Fruit fly (Drosophila melanogaster) whole organism, pupa: ENCODE measurements around the gene Cdc50.

ENCODE experiments used
- CG10348 ChIP-seq: fragments of 200-800 bp; sonication (Bioruptor generic); IDR thresholded peaks from 2 replicates; pipeline ENCODE4 v1.3.6; 2022; ENCODE audit warnings: missing biosample characterization, missing genetic modification characterization
- CG12605 ChIP-seq: fragments of 200-800 bp; sonication (Bioruptor generic); IDR thresholded peaks from 2 replicates; pipeline ENCODE4 v1.3.6; 2022; ENCODE audit warnings: missing biosample characterization, missing genetic modification characterization
- CG13204 ChIP-seq: fragments of 200-800 bp; sonication (Bioruptor generic); optimal IDR thresholded peaks from 2 replicates; lab custom pipeline; 2018; ENCODE audit warnings: missing biosample characterization, mild to moderate bottlenecking, missing genetic modification characterization, moderate library complexity
- CG14655 ChIP-seq: fragments of 200-800 bp; sonication (Bioruptor generic); optimal IDR thresholded peaks from 3 replicates; lab custom pipeline; 2017; ENCODE audit warnings: mild to moderate bottlenecking, missing biosample characterization, missing genetic modification reagents, missing genetic modification characterization
- CG15710 ChIP-seq: fragments of 200-800 bp; sonication (Bioruptor generic); optimal IDR thresholded peaks from 2 replicates; lab custom pipeline; 2018; ENCODE audit warnings: missing biosample characterization, mild to moderate bottlenecking, missing genetic modification characterization, moderate library complexity
- CG17806 ChIP-seq: fragments of 200-800 bp; sonication (Bioruptor generic); optimal IDR thresholded peaks from 2 replicates; lab custom pipeline; 2018; ENCODE audit warnings: missing biosample characterization, mild to moderate bottlenecking, missing genetic modification characterization, moderate library complexity
- CG32121 ChIP-seq: fragments of 200-800 bp; sonication (Bioruptor generic); IDR thresholded peaks from 2 replicates; pipeline ENCODE4 v1.3.6; 2022; ENCODE audit warnings: missing biosample characterization, missing genetic modification characterization
- CG34367 ChIP-seq: fragments of 200-800 bp; sonication (Bioruptor generic); optimal IDR thresholded peaks from 2 replicates; lab custom pipeline; 2018; ENCODE audit warnings: missing biosample characterization, mild to moderate bottlenecking, missing genetic modification characterization
- CG4496 ChIP-seq: fragments of 200-800 bp; sonication (Bioruptor generic); IDR thresholded peaks from 3 replicates; pipeline ENCODE4 v1.3.6; 2022; ENCODE audit warnings: missing biosample characterization, missing genetic modification characterization
- CG8159 ChIP-seq: fragments of 200-800 bp; sonication (Bioruptor generic); optimal IDR thresholded peaks from 3 replicates; lab custom pipeline; 2018; ENCODE audit warnings: missing biosample characterization, mild to moderate bottlenecking, missing genetic modification characterization, moderate library complexity
- CG8301 ChIP-seq: fragments of 200-800 bp; sonication (Bioruptor generic); optimal IDR thresholded peaks from 2 replicates; lab custom pipeline; 2018; ENCODE audit warnings: missing biosample characterization, mild to moderate bottlenecking, missing genetic modification characterization
- CG9948 ChIP-seq: fragments of 200-800 bp; sonication (Bioruptor generic); optimal IDR thresholded peaks from 2 replicates; lab custom pipeline; 2018; ENCODE audit warnings: missing biosample characterization, mild to moderate bottlenecking, missing genetic modification characterization, moderate library complexity
- D1 ChIP-seq: fragments of 200-800 bp; sonication (Bioruptor generic); optimal IDR thresholded peaks from 2 replicates; lab custom pipeline; 2018; ENCODE audit warnings: missing biosample characterization, mild to moderate bottlenecking, missing genetic modification characterization, moderate library complexity
- EcR ChIP-seq: fragments of 200-800 bp; sonication (Bioruptor generic); optimal IDR thresholded peaks from 3 replicates; lab custom pipeline; 2019; ENCODE audit warnings: missing biosample characterization, missing genetic modification characterization, mild to moderate bottlenecking, moderate library complexity, missing genetic modification reagents
- Ets98B ChIP-seq: fragments of 200-800 bp; sonication (Bioruptor generic); IDR thresholded peaks from 2 replicates; pipeline ENCODE4 v1.3.6; 2022; ENCODE audit warnings: missing biosample characterization, missing genetic modification characterization
- Pif1A ChIP-seq: fragments of 200-800 bp; sonication (Bioruptor generic); optimal IDR thresholded peaks from 3 replicates; lab custom pipeline; 2016; ENCODE audit warnings: missing biosample characterization, missing genetic modification characterization
- Pif1B ChIP-seq: fragments of 200-800 bp; sonication (Bioruptor generic); optimal IDR thresholded peaks from 3 replicates; lab custom pipeline; 2016; ENCODE audit warnings: missing biosample characterization, missing genetic modification characterization
- Snoo ChIP-seq: fragments of 200-800 bp; sonication (Bioruptor generic); optimal IDR thresholded peaks from 3 replicates; lab custom pipeline; 2017; ENCODE audit warnings: missing biosample characterization, mild to moderate bottlenecking, missing genetic modification characterization, inconsistent platforms
- fd96Ca ChIP-seq: fragments of 200-800 bp; sonication (Bioruptor generic); IDR thresholded peaks from 3 replicates; pipeline ENCODE4 v1.3.6; 2022; ENCODE audit warnings: missing biosample characterization, missing genetic modification characterization
- gl ChIP-seq: fragments of 200-800 bp; sonication (Bioruptor generic); optimal IDR thresholded peaks from 2 replicates; lab custom pipeline; 2018; ENCODE audit warnings: missing biosample characterization, mild to moderate bottlenecking, missing genetic modification characterization
- rn ChIP-seq: fragments of 200-800 bp; sonication (Bioruptor generic); IDR thresholded peaks from 2 replicates; pipeline ENCODE4 v1.3.6; 2022; ENCODE audit warnings: missing biosample characterization, missing genetic modification characterization

Cdc50 gene

DNA sequence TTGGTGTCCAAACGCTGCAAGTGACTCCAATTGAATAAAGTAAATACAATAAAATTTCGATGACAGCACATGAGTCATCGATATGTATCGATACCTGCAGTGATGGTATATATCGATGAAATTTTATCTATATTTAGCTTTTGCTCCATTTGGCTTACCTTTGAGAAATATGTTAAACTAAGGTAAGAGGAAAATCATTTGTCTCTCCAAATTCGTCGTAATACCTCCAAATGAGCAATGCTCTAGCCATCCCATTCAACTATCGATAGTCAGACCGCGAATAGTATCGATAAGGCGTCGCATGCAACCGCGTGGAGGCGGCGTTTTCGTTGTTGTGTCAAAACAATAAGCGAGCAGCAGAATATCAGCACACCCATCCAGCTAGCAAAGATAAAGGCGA lies at the start of gene Cdc50, which contains the start of gene rngo:
Gene Cdc50, minus strand, starts transcription at position 52 of the 400 bp plus-strand sequence.
Gene rngo, plus strand, starts transcription at position 189 of the 400 bp plus-strand sequence.
- peak; percentile 2 for TF ChIP-seq CG9948 (tag; lab: Kevin White, UChicago)
- TF ChIP-seq CG8159 (tag; lab: Kevin White, UChicago) = no peak
- no peak for TF ChIP-seq EcR (GFP tag; lab: Kevin White, UChicago)
- TF ChIP-seq CG17806 (tag; lab: Kevin White, UChicago) = no peak
- TF ChIP-seq Pif1A (GFP tag; lab: Kevin White, UChicago) = no peak
- no peak for TF ChIP-seq rn (GFP tag; lab: Robert Waterston, UW)
- TF ChIP-seq Pif1B = no peak

DNA sequence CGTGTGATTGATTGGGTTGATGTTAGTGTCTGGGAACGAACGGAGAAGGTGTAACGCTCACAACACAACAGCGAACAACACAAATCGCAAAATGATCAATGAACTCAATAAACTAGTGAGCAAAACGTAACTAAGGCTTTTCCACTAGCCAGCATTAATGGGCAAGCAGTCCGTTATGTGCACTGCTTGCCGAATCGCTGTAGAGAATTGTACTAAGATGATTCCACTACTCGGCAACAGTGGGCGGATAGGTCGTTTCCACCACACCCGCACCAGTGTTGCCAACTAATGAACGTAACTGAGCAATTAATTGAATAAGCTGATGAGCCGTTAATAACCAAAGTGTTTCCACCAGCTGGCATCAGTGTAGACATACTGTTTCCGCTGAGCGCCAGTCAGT lies 43.4 kb upstream of the Cdc50 start:
- TF ChIP-seq CG32121 (GFP tag; lab: Robert Waterston, UW) = no peak
- TF ChIP-seq Ets98B (GFP tag; lab: Robert Waterston, UW) = no peak
- TF ChIP-seq fd96Ca (GFP tag; lab: Robert Waterston, UW) = no peak
- TF ChIP-seq CG13204 = no peak
- no peak for TF ChIP-seq CG9948 (tag; lab: Kevin White, UChicago)
- no peak for TF ChIP-seq CG8159 (tag; lab: Kevin White, UChicago)
- TF ChIP-seq CG15710 (tag; lab: Kevin White, UChicago) = no peak
- no peak for TF ChIP-seq CG34367 (tag; lab: Kevin White, UChicago)
- no peak for TF ChIP-seq Pif1A (GFP tag; lab: Kevin White, UChicago)
- no peak for TF ChIP-seq EcR (GFP tag; lab: Kevin White, UChicago)
- TF ChIP-seq CG10348 (GFP tag; lab: Robert Waterston, UW) = no peak
- no peak for TF ChIP-seq CG4496
- no peak for TF ChIP-seq gl (tag; lab: Kevin White, UChicago)
- no peak for TF ChIP-seq Pif1B
- no peak for TF ChIP-seq CG17806 (tag; lab: Kevin White, UChicago)
- TF ChIP-seq rn (GFP tag; lab: Robert Waterston, UW) = no peak
- TF ChIP-seq D1 (tag; lab: Kevin White, UChicago) = no peak
- no peak for TF ChIP-seq CG14655 (GFP tag; lab: Kevin White, UChicago)
- TF ChIP-seq Snoo (tag; lab: Kevin White, UChicago) = no peak
- TF ChIP-seq CG12605 = no peak

DNA sequence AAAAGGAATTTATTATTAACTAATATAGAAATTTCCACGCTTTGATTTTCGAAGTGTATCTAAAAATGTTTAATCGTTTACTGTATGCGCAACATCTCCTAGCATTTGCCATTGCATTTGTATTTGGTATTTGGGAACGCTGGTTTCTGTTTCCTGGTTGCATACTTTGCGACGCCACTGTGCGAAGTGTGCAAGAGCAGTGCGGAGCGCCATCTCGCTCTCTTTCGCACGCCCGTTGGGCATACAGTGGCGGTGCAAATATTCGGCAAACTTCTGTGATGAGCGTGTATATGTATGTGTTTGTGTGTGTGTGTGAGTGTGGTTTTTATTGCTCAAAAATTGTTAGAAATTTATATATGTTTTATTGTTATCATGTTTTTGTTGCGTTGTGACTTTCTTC lies 17.5 kb upstream of the Cdc50 start:
- no peak for TF ChIP-seq Pif1A (GFP tag; lab: Kevin White, UChicago)
- TF ChIP-seq Pif1B = no peak
- no peak for TF ChIP-seq CG9948 (tag; lab: Kevin White, UChicago)
- TF ChIP-seq CG12605 = no peak
- no peak for TF ChIP-seq D1 (tag; lab: Kevin White, UChicago)
- TF ChIP-seq CG14655 (GFP tag; lab: Kevin White, UChicago) = peak; percentile 16
- no peak for TF ChIP-seq CG32121 (GFP tag; lab: Robert Waterston, UW)

DNA sequence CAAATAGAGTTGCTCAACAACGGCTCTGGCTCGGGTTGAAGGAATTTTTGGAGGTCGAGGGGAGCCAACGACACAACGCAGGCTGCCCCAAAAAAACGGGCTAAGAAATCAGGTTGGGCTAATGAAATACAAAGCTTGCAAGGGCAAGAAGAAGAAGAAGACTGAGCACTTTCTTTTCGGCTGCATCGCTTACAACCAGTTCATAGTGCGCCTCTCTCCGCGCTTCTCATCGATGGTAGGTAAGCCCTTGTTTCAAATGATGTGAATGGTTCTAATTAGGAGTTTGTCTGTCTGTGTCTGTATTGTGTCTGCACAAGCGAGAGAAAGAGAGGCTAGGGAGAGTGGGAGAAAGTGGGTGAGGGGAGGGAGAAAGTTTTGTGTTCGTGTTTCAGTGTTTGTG lies 15.5 kb upstream of the Cdc50 start:
- TF ChIP-seq CG32121 (GFP tag; lab: Robert Waterston, UW) = no peak
- TF ChIP-seq gl (tag; lab: Kevin White, UChicago) = no peak
- no peak for TF ChIP-seq CG8301 (tag; lab: Kevin White, UChicago)
- TF ChIP-seq CG14655 (GFP tag; lab: Kevin White, UChicago) = no peak
- no peak for TF ChIP-seq D1 (tag; lab: Kevin White, UChicago)
- TF ChIP-seq CG9948 (tag; lab: Kevin White, UChicago) = no peak
- TF ChIP-seq CG12605 = no peak
- TF ChIP-seq Pif1B = no peak
- TF ChIP-seq Snoo (tag; lab: Kevin White, UChicago) = no peak
- TF ChIP-seq Ets98B (GFP tag; lab: Robert Waterston, UW) = no peak
- no peak for TF ChIP-seq rn (GFP tag; lab: Robert Waterston, UW)
- no peak for TF ChIP-seq CG4496
- no peak for TF ChIP-seq CG13204
- no peak for TF ChIP-seq CG10348 (GFP tag; lab: Robert Waterston, UW)

DNA sequence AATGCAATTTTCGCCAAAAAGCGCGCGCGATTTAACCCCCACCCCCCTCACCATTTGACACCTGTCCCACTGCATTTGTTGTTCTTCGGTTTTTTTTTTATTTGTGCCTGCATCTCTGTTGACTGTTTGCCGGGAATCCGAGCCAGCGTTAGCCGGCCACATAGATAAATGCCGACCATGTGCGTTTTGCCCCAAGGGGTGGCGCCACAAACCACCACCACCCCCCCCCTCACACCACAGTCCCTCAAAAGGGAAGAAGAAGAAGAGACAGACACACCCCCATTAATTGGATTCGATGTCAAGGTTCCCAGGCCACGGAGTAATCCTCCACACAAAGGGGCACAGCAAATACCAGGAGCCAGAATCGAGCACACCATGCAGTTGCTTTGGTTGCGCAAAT lies 8.2 kb upstream of the Cdc50 start:
- TF ChIP-seq CG8301 (tag; lab: Kevin White, UChicago) (no peak), CG32121 (GFP tag; lab: Robert Waterston, UW) (no peak), rn (GFP tag; lab: Robert Waterston, UW) (no peak), CG4496 (no peak), fd96Ca (GFP tag; lab: Robert Waterston, UW) (no peak), CG14655 (GFP tag; lab: Kevin White, UChicago) (no peak), CG13204 (no peak), CG34367 (tag; lab: Kevin White, UChicago) (no peak), CG12605 (no peak), gl (tag; lab: Kevin White, UChicago) (no peak), EcR (GFP tag; lab: Kevin White, UChicago) (no peak), CG8159 (tag; lab: Kevin White, UChicago) (no peak), CG17806 (tag; lab: Kevin White, UChicago) (no peak), Ets98B (GFP tag; lab: Robert Waterston, UW) (no peak), Snoo (tag; lab: Kevin White, UChicago) (no peak), CG9948 (tag; lab: Kevin White, UChicago) (no peak), Pif1A (GFP tag; lab: Kevin White, UChicago) (no peak), D1 (tag; lab: Kevin White, UChicago) (no peak)
- TF ChIP-seq, all 21 proteins: peak for 0
